ENCODE assay signal across 5 fruit fly cellular contexts in the genomic region with DNA sequence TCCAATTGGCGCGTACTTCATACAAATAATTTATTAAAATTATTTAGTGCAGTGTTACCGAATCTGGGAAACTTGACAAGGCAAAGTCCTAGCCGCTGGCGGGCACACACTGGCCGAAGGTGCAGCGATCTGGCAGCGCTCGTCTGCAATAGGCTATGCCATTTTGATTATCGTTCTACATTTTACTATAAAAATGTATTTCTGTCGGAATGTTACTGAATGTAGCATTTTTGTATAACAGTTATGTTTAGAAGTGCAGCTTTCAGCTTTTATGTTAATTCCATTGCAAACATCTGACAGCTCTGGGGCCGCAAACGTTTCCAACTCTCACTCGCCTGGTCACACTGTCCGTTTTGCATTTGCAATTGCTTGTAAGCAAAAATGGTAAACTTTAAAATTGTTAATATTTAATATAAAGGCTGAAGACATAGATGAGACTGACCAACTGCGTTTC.
TF ChIP-seq lines count a peak whose summit lies in the region.

A gene (minus strand): TSS at position 85 of the 454 bp plus-strand sequence.

- TF ChIP-seq CTCF in S2 (optimal IDR thresholded peaks at IDR 0.05; lab: Kevin White, UChicago) = peak; percentile 2 to 31
- no peak for TF ChIP-seq CTCF in whole organism, embryonic (GFP tag; optimal IDR thresholded peaks at IDR 0.05; lab: Kevin White, UChicago)

TF ChIP-seq in whole organism, adult, 20 proteins besides CTCF, POLR2A, EP300 and RAD21:
- TF ChIP-seq ovo (GFP tag; optimal IDR thresholded peaks at IDR 0.05; lab: Kevin White, UChicago) (no peak), cnc (optimal IDR thresholded peaks at IDR 0.05; lab: Kevin White, UChicago) (no peak), CG7101 (tag; optimal IDR thresholded peaks at IDR 0.05; lab: Kevin White, UChicago) (no peak), toe (GFP tag; optimal IDR thresholded peaks at IDR 0.05; lab: Kevin White, UChicago) (peak; percentile 23), tj (GFP tag; optimal IDR thresholded peaks at IDR 0.05; lab: Kevin White, UChicago) (peak; percentile 77), CG14711 (tag; optimal IDR thresholded peaks at IDR 0.05; lab: Kevin White, UChicago) (peak; percentile 86), CG1620 (GFP tag; optimal IDR thresholded peaks at IDR 0.05; lab: Kevin White, UChicago) (peak; percentile 49), kay (GFP tag; lab: Kevin White, UChicago; ENCODE audit: borderline replicate concordance) (no peak), CG11617 (GFP tag; optimal IDR thresholded peaks at IDR 0.05; lab: Kevin White, UChicago) (peak; percentile 17), Mnt (GFP tag; optimal IDR thresholded peaks at IDR 0.05; lab: Kevin White, UChicago) (peak; percentile 44), CG5204 (GFP tag; optimal IDR thresholded peaks at IDR 0.05; lab: Kevin White, UChicago) (no peak), CG7045 (GFP tag; optimal IDR thresholded peaks at IDR 0.05; lab: Kevin White, UChicago) (no peak), Hr96 (GFP tag; optimal IDR thresholded peaks at IDR 0.05; lab: Kevin White, UChicago) (no peak), cic (GFP tag; optimal IDR thresholded peaks at IDR 0.05; lab: Kevin White, UChicago) (no peak), Clk (GFP tag; optimal IDR thresholded peaks at IDR 0.05; lab: Kevin White, UChicago) (no peak), CG33017 (tag; optimal IDR thresholded peaks at IDR 0.05; lab: Kevin White, UChicago) (no peak), pad (GFP tag; optimal IDR thresholded peaks at IDR 0.05; lab: Kevin White, UChicago) (peak; percentile 35), Crg-1 (GFP tag; optimal IDR thresholded peaks at IDR 0.05; lab: Kevin White, UChicago) (peak; percentile 52), bab1 (GFP tag; optimal IDR thresholded peaks at IDR 0.05; lab: Kevin White, UChicago) (peak; percentile 60), CG12768 (GFP tag; optimal IDR thresholded peaks at IDR 0.05; lab: Kevin White, UChicago) (no peak)

TF ChIP-seq in whole organism, embryonic, 481 proteins besides CTCF, POLR2A, EP300 and RAD21 (continues in another document):
- no peak for TF ChIP-seq CG17802 (tag; optimal IDR thresholded peaks at IDR 0.05; lab: Kevin White, UChicago)
- no peak for TF ChIP-seq CG3995 (GFP tag; optimal IDR thresholded peaks at IDR 0.05; lab: Kevin White, UChicago)
- peak; percentile 21; the same call in 1 of the 2 replicates for TF ChIP-seq slbo (GFP tag; IDR thresholded peaks at IDR 0.05; lab: Robert Waterston, UW)
- TF ChIP-seq lbe (GFP tag; optimal IDR thresholded peaks at IDR 0.05; lab: Kevin White, UChicago) = no peak
- no peak for TF ChIP-seq fd102C (GFP tag; optimal IDR thresholded peaks at IDR 0.05; lab: Kevin White, UChicago)
- TF ChIP-seq zfh1 (GFP tag; IDR thresholded peaks at IDR 0.05; lab: Robert Waterston, UW) = no peak
- TF ChIP-seq so (GFP tag; IDR thresholded peaks at IDR 0.05; lab: Robert Waterston, UW) = no peak
- no peak for TF ChIP-seq CG12299 (tag; optimal IDR thresholded peaks at IDR 0.05; lab: Kevin White, UChicago)
- TF ChIP-seq CG6272 (GFP tag; IDR thresholded peaks at IDR 0.05; lab: Robert Waterston, UW) = no peak
- no peak for TF ChIP-seq CG31224 (GFP tag; IDR thresholded peaks at IDR 0.05; lab: Robert Waterston, UW)
- TF ChIP-seq CG12391 (tag; optimal IDR thresholded peaks at IDR 0.05; lab: Kevin White, UChicago) = peak; percentile 5
- TF ChIP-seq Dp (GFP tag; optimal IDR thresholded peaks at IDR 0.05; lab: Kevin White, UChicago) = peak; percentile 66
- TF ChIP-seq Aef1 (GFP tag; IDR thresholded peaks at IDR 0.05; lab: Robert Waterston, UW) = no peak
- no peak for TF ChIP-seq CG10543 (GFP tag; optimal IDR thresholded peaks at IDR 0.05; lab: Kevin White, UChicago)
- no peak for TF ChIP-seq CG4282 (GFP tag; optimal IDR thresholded peaks at IDR 0.05; lab: Kevin White, UChicago)
- TF ChIP-seq tna (GFP tag; IDR thresholded peaks at IDR 0.05; lab: Robert Waterston, UW; ENCODE audit: partially characterized antibody) = no peak
- TF ChIP-seq nerfin-1 (tag; optimal IDR thresholded peaks at IDR 0.05; lab: Kevin White, UChicago) = peak; percentile 28
- no peak for TF ChIP-seq Dad (GFP tag; optimal IDR thresholded peaks at IDR 0.05; lab: Kevin White, UChicago)
- no peak for TF ChIP-seq crol (GFP tag; IDR thresholded peaks at IDR 0.05; lab: Robert Waterston, UW)
- no peak for TF ChIP-seq Doc2 (GFP tag; IDR thresholded peaks at IDR 0.05; lab: Robert Waterston, UW)
- TF ChIP-seq br (optimal IDR thresholded peaks at IDR 0.05; lab: Kevin White, UChicago) = no peak
- peak; percentile 18 for TF ChIP-seq CG10267 (tag; optimal IDR thresholded peaks at IDR 0.05; lab: Kevin White, UChicago)
- no peak for TF ChIP-seq CG1529 (GFP tag; optimal IDR thresholded peaks at IDR 0.05; lab: Kevin White, UChicago)
- no peak for TF ChIP-seq sima (GFP tag; optimal IDR thresholded peaks at IDR 0.05; lab: Kevin White, UChicago)

TF ChIP-seq in whole organism, prepupa, 60 proteins besides CTCF, POLR2A, EP300 and RAD21:
- TF ChIP-seq topi (GFP tag; optimal IDR thresholded peaks at IDR 0.05; lab: Kevin White, UChicago) (peak; percentile 6), ss (GFP tag; optimal IDR thresholded peaks at IDR 0.05; lab: Kevin White, UChicago) (peak in 1 of 2 experiments; percentile 4), CG11902 (GFP tag; optimal IDR thresholded peaks at IDR 0.05; lab: Kevin White, UChicago) (no peak), CG7368 (GFP tag; optimal IDR thresholded peaks at IDR 0.05; lab: Kevin White, UChicago) (no peak), achi (GFP tag; optimal IDR thresholded peaks at IDR 0.05; lab: Kevin White, UChicago) (peak; percentile 51), svp (GFP tag; lab: Kevin White, UChicago) (peak; percentile 51), Sox14 (GFP tag; optimal IDR thresholded peaks at IDR 0.05; lab: Kevin White, UChicago) (peak; percentile 35), Eip78C (GFP tag; lab: Kevin White, UChicago) (peak; percentile 60), CG31627 (GFP tag; optimal IDR thresholded peaks at IDR 0.05; lab: Kevin White, UChicago) (peak; percentile 2)

TF ChIP-seq in whole organism, wandering third instar larva, 38 proteins besides CTCF, POLR2A, EP300 and RAD21:
- TF ChIP-seq dl (GFP tag; optimal IDR thresholded peaks at IDR 0.05; lab: Kevin White, UChicago; ENCODE audit: insufficient read depth in 1 of 2, partially characterized antibody in 2 of 2) (no peak), h (GFP tag; optimal IDR thresholded peaks at IDR 0.05; lab: Kevin White, UChicago) (peak; percentile 14), Rel (GFP tag; optimal IDR thresholded peaks at IDR 0.05; lab: Kevin White, UChicago) (no peak), Rel (tag; optimal IDR thresholded peaks at IDR 0.05; lab: Kevin White, UChicago) (peak; percentile 34), Vsx2 (GFP tag; optimal IDR thresholded peaks at IDR 0.05; lab: Kevin White, UChicago; ENCODE audit: partially characterized antibody) (no peak), fru (GFP tag; optimal IDR thresholded peaks at IDR 0.05; lab: Kevin White, UChicago) (peak; percentile 9), GATAd (GFP tag; optimal IDR thresholded peaks at IDR 0.05; lab: Kevin White, UChicago) (no peak), ey (GFP tag; optimal IDR thresholded peaks at IDR 0.05; lab: Kevin White, UChicago) (no peak), pan (optimal IDR thresholded peaks at IDR 0.05; lab: Kevin White, UChicago) (no peak), CG32264 (GFP tag; optimal IDR thresholded peaks at IDR 0.05; lab: Kevin White, UChicago) (no peak), foxo (GFP tag; optimal IDR thresholded peaks at IDR 0.05; lab: Kevin White, UChicago) (peak in 1 of 2 experiments; percentile 15), OdsH (GFP tag; optimal IDR thresholded peaks at IDR 0.05; lab: Kevin White, UChicago) (no peak), woc (GFP tag; optimal IDR thresholded peaks at IDR 0.05; lab: Kevin White, UChicago) (no peak), Abd-B (GFP tag; optimal IDR thresholded peaks at IDR 0.05; lab: Kevin White, UChicago) (no peak), Sp1 (GFP tag; optimal IDR thresholded peaks at IDR 0.05; lab: Kevin White, UChicago) (no peak), Hr83 (GFP tag; optimal IDR thresholded peaks at IDR 0.05; lab: Kevin White, UChicago; ENCODE audit: poor library complexity, severe bottlenecking) (no peak), sage (GFP tag; optimal IDR thresholded peaks at IDR 0.05; lab: Kevin White, UChicago) (no peak), lola (GFP tag; optimal IDR thresholded peaks at IDR 0.05; lab: Kevin White, UChicago) (no peak), rgr (GFP tag; optimal IDR thresholded peaks at IDR 0.05; lab: Kevin White, UChicago) (peak; percentile 26), Dif (GFP tag; optimal IDR thresholded peaks at IDR 0.05; lab: Kevin White, UChicago; ENCODE audit: partially characterized antibody) (no peak), dsf (GFP tag; optimal IDR thresholded peaks at IDR 0.05; lab: Kevin White, UChicago; ENCODE audit: borderline replicate concordance) (no peak), Mio (GFP tag; optimal IDR thresholded peaks at IDR 0.05; lab: Kevin White, UChicago) (no peak), HLH106 (tag; optimal IDR thresholded peaks at IDR 0.05; lab: Kevin White, UChicago) (peak; percentile 5), Hr78 (GFP tag; optimal IDR thresholded peaks at IDR 0.05; lab: Kevin White, UChicago) (no peak)
